Worm (Caenorhabditis elegans): Measurements from ENCODE around the gene Y41G9A.5.

DNA sequence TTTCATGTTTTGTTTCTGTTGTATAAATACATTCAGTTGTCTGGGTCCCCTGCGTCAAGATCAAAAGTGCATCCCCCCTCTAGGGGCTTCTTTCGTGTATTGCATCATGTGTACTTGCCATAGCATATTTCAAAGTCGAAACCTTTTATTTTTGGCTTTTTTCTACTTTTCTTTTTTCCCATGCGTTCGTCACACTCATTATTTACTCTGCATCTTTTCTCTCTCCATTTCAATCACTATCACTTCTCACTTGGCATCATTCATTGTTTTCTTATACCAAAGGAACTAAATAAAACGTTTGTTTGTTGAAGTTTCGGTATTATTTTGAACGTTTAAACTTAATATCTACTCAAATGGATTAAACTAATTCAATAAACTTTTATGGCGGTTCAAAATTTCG, 6.9 kb upstream of the Y41G9A.5 start:
- TF ChIP-seq gmeb-1 (tag; optimal IDR thresholded peaks at IDR 0.05) (no peak), unc-62 (GFP tag; optimal IDR thresholded peaks at IDR 0.05) (no peak), unc-55 (GFP tag; optimal IDR thresholded peaks at IDR 0.05) (peak; percentile 24), ama-1 (optimal IDR thresholded peaks at IDR 0.05) (no peak), aly-2 (tag; optimal IDR thresholded peaks at IDR 0.05) (no peak)

Measured in whole organism, L2 larva.